Worm (Caenorhabditis elegans) whole organism, L2 larva: Measurements from ENCODE around the gene hex-3.

ENCODE experiments used
- C34F6.9 ChIP-seq: fragments of 150-350 bp; optimal IDR thresholded peaks from 2 replicates; lab custom pipeline; 2014; ENCODE audit warnings: missing biosample characterization, missing genetic modification characterization
- F13H6.1 ChIP-seq: sonication (generic microtip); optimal IDR thresholded peaks from 2 replicates; lab custom pipeline; 2016; ENCODE audit warnings: missing genetic modification characterization, missing compliant biosample characterization
- R02D3.7 ChIP-seq: fragments of 150-350 bp; optimal IDR thresholded peaks from 2 replicates; lab custom pipeline; 2014; ENCODE audit warnings: missing biosample characterization, missing genetic modification characterization
- Y55F3AM.14 ChIP-seq: fragments of 200-800 bp; sonication (Bioruptor generic); optimal IDR thresholded peaks from 2 replicates; lab custom pipeline; 2018; ENCODE audit warnings: mild to moderate bottlenecking, missing genetic modification characterization, missing compliant biosample characterization
- ZK546.5 ChIP-seq: sonication (generic microtip); optimal IDR thresholded peaks from 2 replicates; lab custom pipeline; 2017; ENCODE audit warnings: missing biosample characterization, missing genetic modification characterization
- alr-1 ChIP-seq: fragments of 150-350 bp; optimal IDR thresholded peaks from 2 replicates; lab custom pipeline; 2014; ENCODE audit warnings: missing biosample characterization, missing genetic modification characterization
- aly-2 ChIP-seq: fragments of 150-350 bp; optimal IDR thresholded peaks from 2 replicates; lab custom pipeline; 2014; ENCODE audit warnings: missing biosample characterization, missing genetic modification characterization
- ama-1 ChIP-seq: fragments of 150-350 bp; optimal IDR thresholded peaks from 2 replicates; lab custom pipeline; 2018; ENCODE audit warnings: inconsistent platforms
- blmp-1 ChIP-seq: sonication (generic microtip); optimal IDR thresholded peaks from 2 replicates; lab custom pipeline; 2017; ENCODE audit warnings: missing genetic modification characterization, mild to moderate bottlenecking, missing compliant biosample characterization, antibody characterized with exemption, moderate library complexity; ENCODE audit not compliant: insufficient read depth
- ceh-16 ChIP-seq: fragments of 150-350 bp; optimal IDR thresholded peaks from 2 replicates; lab custom pipeline; 2014; ENCODE audit warnings: missing biosample characterization, missing genetic modification characterization
- ceh-82 ChIP-seq: fragments of 150-350 bp; optimal IDR thresholded peaks from 2 replicates; lab custom pipeline; 2014; ENCODE audit warnings: missing biosample characterization, missing genetic modification characterization
- crh-2 ChIP-seq: sonication (generic microtip); optimal IDR thresholded peaks from 2 replicates; lab custom pipeline; 2017; ENCODE audit warnings: missing biosample characterization, missing genetic modification characterization
- dmd-4 ChIP-seq: sonication (generic microtip); optimal IDR thresholded peaks from 2 replicates; lab custom pipeline; 2017; ENCODE audit warnings: missing biosample characterization, missing genetic modification characterization
- egl-27 ChIP-seq: sonication (generic microtip); optimal IDR thresholded peaks from 3 replicates; lab custom pipeline; 2017; ENCODE audit warnings: missing biosample characterization, missing genetic modification reagents, missing genetic modification characterization
- elt-1 ChIP-seq: fragments of 150-350 bp; optimal IDR thresholded peaks from 2 replicates; lab custom pipeline; 2014; ENCODE audit warnings: missing biosample characterization, missing genetic modification characterization
- elt-3 ChIP-seq: sonication (generic microtip); optimal IDR thresholded peaks from 2 replicates; lab custom pipeline; 2017; ENCODE audit warnings: missing biosample characterization, missing genetic modification characterization
- fos-1 ChIP-seq: fragments of 150-350 bp; optimal IDR thresholded peaks from 2 replicates; lab custom pipeline; 2014; ENCODE audit warnings: missing biosample characterization, missing genetic modification characterization
- gmeb-1 ChIP-seq: fragments of 150-350 bp; optimal IDR thresholded peaks from 2 replicates; lab custom pipeline; 2014; ENCODE audit warnings: missing biosample characterization, missing genetic modification characterization
- lin-11 ChIP-seq: fragments of 150-350 bp; sonication (generic microtip); optimal IDR thresholded peaks from 2 replicates; lab custom pipeline; 2014; ENCODE audit warnings: missing biosample characterization, missing genetic modification characterization, inconsistent platforms, mixed read lengths
- lin-13 ChIP-seq: fragments of 150-350 bp; optimal IDR thresholded peaks from 2 replicates; lab custom pipeline; 2014; ENCODE audit warnings: missing biosample characterization, missing genetic modification reagents, missing genetic modification characterization
- lsy-2 ChIP-seq, 2 experiments: fragments of 150-350 bp in 1 of 2; sonication (generic microtip) in 1 of 2; optimal IDR thresholded peaks; 2 replicates each; lab custom pipeline; 2014 to 2017; ENCODE audit warnings: missing biosample characterization in 2 of 2, missing genetic modification characterization in 2 of 2
- mab-5 ChIP-seq: fragments of 150-350 bp; optimal IDR thresholded peaks from 2 replicates; lab custom pipeline; 2014; ENCODE audit warnings: missing biosample characterization, missing genetic modification characterization
- mbf-1 ChIP-seq: sonication (generic microtip); optimal IDR thresholded peaks from 2 replicates; lab custom pipeline; 2017; ENCODE audit warnings: missing biosample characterization, missing genetic modification characterization
- mdl-1 ChIP-seq, 2 experiments: fragments of 150-350 bp in 1 of 2; sonication (generic microtip) in 1 of 2; optimal IDR thresholded peaks; 2 replicates each; lab custom pipeline; 2017; ENCODE audit warnings: missing biosample characterization in 2 of 2, missing genetic modification characterization in 2 of 2
- nhr-10 ChIP-seq: sonication (generic microtip); optimal IDR thresholded peaks from 2 replicates; lab custom pipeline; 2017; ENCODE audit warnings: missing biosample characterization, missing genetic modification characterization
- nhr-11 ChIP-seq: fragments of 150-350 bp; optimal IDR thresholded peaks from 2 replicates; lab custom pipeline; 2014; ENCODE audit warnings: missing biosample characterization, missing genetic modification characterization
- nhr-12 ChIP-seq: fragments of 150-350 bp; optimal IDR thresholded peaks from 2 replicates; lab custom pipeline; 2014; ENCODE audit warnings: missing biosample characterization, missing genetic modification characterization
- nhr-129 ChIP-seq: fragments of 150-350 bp; optimal IDR thresholded peaks from 2 replicates; lab custom pipeline; 2014; ENCODE audit warnings: missing biosample characterization, missing genetic modification characterization
- nhr-21 ChIP-seq: fragments of 150-350 bp; optimal IDR thresholded peaks from 2 replicates; lab custom pipeline; 2014; ENCODE audit warnings: missing biosample characterization, missing genetic modification characterization
- nhr-23 ChIP-seq: fragments of 150-350 bp; optimal IDR thresholded peaks from 2 replicates; lab custom pipeline; 2014; ENCODE audit warnings: missing biosample characterization, missing genetic modification reagents, missing genetic modification characterization
- nhr-237 ChIP-seq: fragments of 150-350 bp; optimal IDR thresholded peaks from 2 replicates; lab custom pipeline; 2014; ENCODE audit warnings: missing biosample characterization, missing genetic modification characterization
- nhr-25 ChIP-seq: fragments of 150-350 bp; sonication (generic microtip); optimal IDR thresholded peaks from 3 replicates; lab custom pipeline; 2014; ENCODE audit warnings: missing biosample characterization, missing genetic modification characterization
- nhr-6 ChIP-seq: fragments of 150-350 bp; optimal IDR thresholded peaks from 2 replicates; lab custom pipeline; 2014; ENCODE audit warnings: missing biosample characterization, missing genetic modification characterization
- nhr-77 ChIP-seq: fragments of 150-350 bp; optimal IDR thresholded peaks from 2 replicates; lab custom pipeline; 2014; ENCODE audit warnings: missing biosample characterization, missing genetic modification characterization
- peb-1 ChIP-seq: fragments of 150-350 bp; optimal IDR thresholded peaks from 2 replicates; lab custom pipeline; 2014; ENCODE audit warnings: missing biosample characterization, missing genetic modification characterization
- skn-1 ChIP-seq: sonication (generic microtip); optimal IDR thresholded peaks from 2 replicates; lab custom pipeline; 2017; ENCODE audit warnings: missing biosample characterization, missing genetic modification characterization
- sma-9 ChIP-seq, 2 experiments: fragments of 150-350 bp in 1 of 2; sonication (generic microtip) in 1 of 2; optimal IDR thresholded peaks; 2 replicates each; lab custom pipeline; 2014 to 2016; ENCODE audit warnings: missing genetic modification characterization in 2 of 2, mild to moderate bottlenecking in 1 of 2, missing biosample characterization in 1 of 2, missing compliant biosample characterization in 1 of 2, missing genetic modification reagents in 1 of 2, moderate library complexity in 1 of 2
- snpc-4 ChIP-seq: fragments of 150-350 bp; optimal IDR thresholded peaks from 2 replicates; lab custom pipeline; 2014; ENCODE audit warnings: missing biosample characterization, missing genetic modification characterization
- unc-55 ChIP-seq: fragments of 150-350 bp; sonication (generic microtip); optimal IDR thresholded peaks from 3 replicates; lab custom pipeline; 2014; ENCODE audit warnings: missing biosample characterization, missing genetic modification reagents, missing genetic modification characterization
- unc-62 ChIP-seq: fragments of 150-350 bp; optimal IDR thresholded peaks from 2 replicates; lab custom pipeline; 2014; ENCODE audit warnings: missing biosample characterization, missing genetic modification reagents, missing genetic modification characterization
- zag-1 ChIP-seq: fragments of 150-350 bp; optimal IDR thresholded peaks from 2 replicates; lab custom pipeline; 2014; ENCODE audit warnings: missing biosample characterization, missing genetic modification characterization
- ztf-1 ChIP-seq: fragments of 200-800 bp; sonication (Bioruptor generic); conservative IDR thresholded peaks from 2 replicates; pipeline ENCODE4 v1.3.6; 2022; ENCODE audit warnings: missing genetic modification characterization, missing compliant biosample characterization
- ztf-11 ChIP-seq: sonication (generic microtip); optimal IDR thresholded peaks from 2 replicates; lab custom pipeline; 2017; ENCODE audit warnings: missing biosample characterization, missing genetic modification characterization
- ztf-4 ChIP-seq: fragments of 150-350 bp; optimal IDR thresholded peaks from 2 replicates; lab custom pipeline; 2014; ENCODE audit warnings: missing biosample characterization, missing genetic modification characterization

hex-3 gene

DNA sequence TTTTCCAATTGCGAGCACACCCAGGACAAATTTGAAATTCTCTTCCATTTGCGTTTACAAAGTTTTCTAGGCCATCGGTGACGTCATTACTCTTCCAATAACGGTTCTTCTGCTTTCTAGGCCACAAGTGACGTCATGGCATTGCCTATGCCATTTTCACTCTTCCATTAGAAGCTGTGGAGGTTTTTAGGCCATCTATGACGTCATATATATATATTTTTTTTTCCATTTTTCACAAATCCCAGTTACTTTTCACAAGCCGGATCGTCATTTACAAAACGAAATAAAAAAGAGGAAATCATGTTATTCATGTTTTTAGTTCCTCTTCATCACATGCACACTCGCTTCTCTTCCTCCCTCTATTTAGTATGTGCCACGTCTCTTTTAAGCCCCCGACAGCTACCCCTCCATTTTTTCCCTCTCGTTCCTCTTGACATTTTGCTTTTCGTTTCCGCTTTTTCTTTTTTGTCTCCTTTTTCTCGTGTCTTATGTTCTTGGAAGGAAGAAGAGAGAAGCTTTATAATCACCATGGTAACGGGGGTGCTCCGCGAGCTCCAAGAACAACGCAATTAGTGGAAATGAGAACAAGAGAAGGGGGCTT, 54.1 kb downstream of the hex-3 start:
- TF ChIP-seq mdl-1 (tag; optimal IDR thresholded peaks at IDR 0.05; lab: Kevin White, UChicago) (peak in 1 of 2 experiments; percentile 12), nhr-10 (tag; lab: Kevin White, UChicago) (no peak), C34F6.9 (tag; lab: Kevin White, UChicago) (peak; percentile 65), Y55F3AM.14 (GFP tag; lab: Kevin White, UChicago) (no peak), lsy-2 (tag; optimal IDR thresholded peaks at IDR 0.05; lab: Kevin White, UChicago) (peak in 1 of 2 experiments; percentile 52), ceh-16 (tag; lab: Kevin White, UChicago) (no peak), peb-1 (tag; lab: Kevin White, UChicago) (no peak), aly-2 (tag; lab: Kevin White, UChicago) (no peak), egl-27 (no peak), blmp-1 (tag; lab: Kevin White, UChicago) (no peak), nhr-21 (tag; lab: Kevin White, UChicago) (peak; percentile 19), zag-1 (tag; lab: Kevin White, UChicago) (peak; percentile 44), elt-3 (no peak), snpc-4 (tag; lab: Kevin White, UChicago) (no peak), unc-55 (peak; percentile 26), ZK546.5 (tag; lab: Kevin White, UChicago) (no peak), nhr-11 (tag; lab: Kevin White, UChicago) (no peak), lin-11 (peak; percentile 20), alr-1 (tag; lab: Kevin White, UChicago) (no peak), nhr-77 (tag; lab: Kevin White, UChicago) (no peak), sma-9 (GFP tag; optimal IDR thresholded peaks at IDR 0.05; lab: Kevin White, UChicago) (no peak), sma-9 (tag; optimal IDR thresholded peaks at IDR 0.05; lab: Kevin White, UChicago) (no peak), nhr-237 (tag; lab: Kevin White, UChicago) (no peak), ama-1 (lab: Kevin White, UChicago) (no peak), crh-2 (tag; lab: Kevin White, UChicago) (peak; percentile 75), nhr-6 (tag; lab: Kevin White, UChicago) (peak; percentile 31)

DNA sequence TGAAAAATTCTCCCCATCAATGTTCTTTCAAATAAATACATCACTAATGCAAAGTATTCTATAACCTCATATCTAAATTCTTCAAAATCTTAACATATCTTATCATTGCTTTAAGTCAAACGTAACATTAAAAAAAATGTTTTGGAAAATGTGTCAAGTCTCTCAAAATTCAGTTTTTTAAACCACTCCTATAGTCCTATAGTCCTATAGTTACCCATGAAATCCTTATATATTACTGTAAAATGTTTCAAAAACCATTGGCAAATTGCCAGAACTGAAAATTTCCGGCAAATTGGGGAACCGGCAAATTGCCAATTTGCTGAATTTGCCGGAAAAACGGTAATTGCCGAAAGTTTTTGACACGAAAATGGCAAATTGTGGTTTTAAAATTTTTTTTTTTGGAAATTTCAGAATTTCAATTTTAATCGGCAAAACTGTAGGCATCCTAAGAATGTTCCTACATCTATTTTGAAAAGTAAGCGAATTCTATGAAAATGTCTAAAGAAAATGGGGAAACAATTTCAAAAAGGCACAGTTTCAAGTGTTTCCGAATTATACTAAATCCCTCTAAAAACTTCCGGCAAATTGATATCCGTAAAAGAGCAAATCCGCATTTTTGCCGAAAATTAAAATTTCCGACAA, 55.4 kb downstream of the hex-3 start:
- TF ChIP-seq unc-55 (no peak), nhr-11 (tag; lab: Kevin White, UChicago) (no peak), nhr-25 (tag; lab: Kevin White, UChicago) (peak; percentile 97), nhr-6 (tag; lab: Kevin White, UChicago) (no peak), nhr-129 (tag; lab: Kevin White, UChicago) (no peak), dmd-4 (tag; lab: Kevin White, UChicago) (no peak), sma-9 (GFP tag; optimal IDR thresholded peaks at IDR 0.05; lab: Kevin White, UChicago) (no peak), sma-9 (tag; optimal IDR thresholded peaks at IDR 0.05; lab: Kevin White, UChicago) (no peak), lin-11 (no peak), mab-5 (tag; lab: Kevin White, UChicago) (no peak), lsy-2 (tag; optimal IDR thresholded peaks at IDR 0.05; lab: Kevin White, UChicago) (no peak), ceh-82 (tag; lab: Kevin White, UChicago) (no peak), unc-62 (GFP tag; lab: Kevin White, UChicago) (no peak), gmeb-1 (tag; lab: Kevin White, UChicago) (peak; percentile 13), ztf-1 (GFP tag; lab: Robert Waterston, UW) (no peak), zag-1 (tag; lab: Kevin White, UChicago) (no peak), mdl-1 (tag; optimal IDR thresholded peaks at IDR 0.05; lab: Kevin White, UChicago) (no peak), ztf-4 (tag; lab: Kevin White, UChicago) (no peak)

DNA sequence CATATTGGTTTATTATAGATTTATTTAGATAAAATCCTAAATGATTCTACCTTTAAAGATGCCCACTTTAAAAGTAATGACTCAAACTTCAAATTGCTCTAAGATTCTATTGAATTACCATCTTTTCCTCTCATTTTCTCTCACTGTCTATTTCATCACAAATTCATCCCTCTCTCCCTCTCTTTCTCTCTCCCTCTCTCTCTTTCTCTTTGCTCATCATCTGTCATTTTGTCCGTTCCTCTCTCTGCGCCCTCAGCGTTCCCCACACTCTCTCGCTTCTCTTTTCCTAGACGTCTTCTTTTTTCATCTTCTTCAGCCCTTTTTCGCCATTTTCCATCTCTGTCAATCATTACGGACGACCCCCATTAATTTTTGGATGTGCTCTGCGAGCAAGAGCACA, 56.1 kb downstream of the hex-3 start:
- TF ChIP-seq crh-2 (tag; lab: Kevin White, UChicago), result peak; percentile 1
- no peak for TF ChIP-seq lin-11
- TF ChIP-seq lin-13 (GFP tag; lab: Kevin White, UChicago), result peak; percentile 26
- no peak for TF ChIP-seq elt-1 (tag; lab: Kevin White, UChicago)
- no peak for TF ChIP-seq snpc-4 (tag; lab: Kevin White, UChicago)
- TF ChIP-seq ceh-82 (tag; lab: Kevin White, UChicago), result peak; percentile 54
- TF ChIP-seq unc-55, result peak; percentile 70
- no peak for TF ChIP-seq nhr-12
- no peak for TF ChIP-seq zag-1 (tag; lab: Kevin White, UChicago)
- TF ChIP-seq gmeb-1 (tag; lab: Kevin White, UChicago), result peak; percentile 91
- TF ChIP-seq nhr-25 (tag; lab: Kevin White, UChicago), result peak; percentile 97
- TF ChIP-seq mbf-1 (tag; lab: Kevin White, UChicago), result no peak
- TF ChIP-seq R02D3.7 (tag; lab: Kevin White, UChicago), result no peak
- no peak for TF ChIP-seq fos-1 (tag; lab: Kevin White, UChicago)
- peak; percentile 64 for TF ChIP-seq mab-5 (tag; lab: Kevin White, UChicago)
- no peak for TF ChIP-seq mdl-1 (tag; optimal IDR thresholded peaks at IDR 0.05; lab: Kevin White, UChicago)
- TF ChIP-seq ama-1 (lab: Kevin White, UChicago), result no peak
- TF ChIP-seq nhr-23, result no peak
- peak; percentile 76 for TF ChIP-seq C34F6.9 (tag; lab: Kevin White, UChicago)
- TF ChIP-seq blmp-1 (tag; lab: Kevin White, UChicago), result peak; percentile 35
- TF ChIP-seq unc-62 (GFP tag; lab: Kevin White, UChicago), result no peak
- TF ChIP-seq ztf-11 (tag; lab: Kevin White, UChicago), result no peak
- TF ChIP-seq skn-1, result no peak
- TF ChIP-seq nhr-77 (tag; lab: Kevin White, UChicago), result no peak
- peak; percentile 53 for TF ChIP-seq sma-9 (GFP tag; optimal IDR thresholded peaks at IDR 0.05; lab: Kevin White, UChicago)
- TF ChIP-seq sma-9 (tag; optimal IDR thresholded peaks at IDR 0.05; lab: Kevin White, UChicago), result no peak
- TF ChIP-seq F13H6.1, result peak; percentile 48
- peak; percentile 23 for TF ChIP-seq nhr-129 (tag; lab: Kevin White, UChicago)
- TF ChIP-seq ZK546.5 (tag; lab: Kevin White, UChicago), result no peak
